Fruit fly (Drosophila melanogaster): ENCODE data around the gene PH4alphaMP.

The PH4alphaMP gene

dm6 chr3R:30501174-30501573 is 5.2 kb upstream of the PH4alphaMP start (continued):
- TF ChIP-seq CG6792 (GFP tag; optimal IDR thresholded peaks at IDR 0.05) (peak; percentile 70), CG7368 (GFP tag; optimal IDR thresholded peaks at IDR 0.05) (peak; percentile 37), Lpt (GFP tag; optimal IDR thresholded peaks at IDR 0.05) (no peak), CG11902 (GFP tag; optimal IDR thresholded peaks at IDR 0.05) (peak; percentile 52), Ets21C (GFP tag; optimal IDR thresholded peaks at IDR 0.05) (peak; percentile 63), dsx (GFP tag; optimal IDR thresholded peaks at IDR 0.05; ENCODE audit: poor library complexity, severe bottlenecking) (no peak), Eip78C (GFP tag) (no peak), CG6276 (GFP tag; optimal IDR thresholded peaks at IDR 0.05) (peak; percentile 40), CG8319 (GFP tag; optimal IDR thresholded peaks at IDR 0.05) (peak; percentile 28), spab (GFP tag; optimal IDR thresholded peaks at IDR 0.05) (peak; percentile 38), fd85E (GFP tag; optimal IDR thresholded peaks at IDR 0.05) (no peak), CG31627 (GFP tag; optimal IDR thresholded peaks at IDR 0.05) (peak; percentile 83), lz (GFP tag; optimal IDR thresholded peaks at IDR 0.05) (peak; percentile 76), CG9139 (GFP tag; optimal IDR thresholded peaks at IDR 0.05) (peak; percentile 16), CG11762 (GFP tag; optimal IDR thresholded peaks at IDR 0.05; ENCODE audit: insufficient read depth) (peak; percentile 25), Sox14 (GFP tag; optimal IDR thresholded peaks at IDR 0.05) (peak; percentile 68), vri (GFP tag; optimal IDR thresholded peaks at IDR 0.05) (no peak), CG6808 (GFP tag; optimal IDR thresholded peaks at IDR 0.05) (peak; percentile 43), salr (GFP tag; optimal IDR thresholded peaks at IDR 0.05) (peak; percentile 1 to 41), CG32006 (GFP tag; optimal IDR thresholded peaks at IDR 0.05) (peak; percentile 73), esn (GFP tag; optimal IDR thresholded peaks at IDR 0.05) (no peak), svp (GFP tag) (peak; percentile 86), CG10631 (GFP tag; optimal IDR thresholded peaks at IDR 0.05) (peak; percentile 62), achi (GFP tag; optimal IDR thresholded peaks at IDR 0.05) (peak; percentile 66), CG4318 (GFP tag; optimal IDR thresholded peaks at IDR 0.05) (peak; percentile 52), CG6163 (GFP tag; IDR thresholded peaks at IDR 0.05) (peak; percentile 82), Sox15 (GFP tag; optimal IDR thresholded peaks at IDR 0.05) (peak; percentile 48), Met (GFP tag; optimal IDR thresholded peaks at IDR 0.05) (peak; percentile 76), Eip75B (GFP tag; optimal IDR thresholded peaks at IDR 0.05) (peak; percentile 63), Eip93F (GFP tag; optimal IDR thresholded peaks at IDR 0.05) (no peak), Ets96B (tag; optimal IDR thresholded peaks at IDR 0.05) (no peak), CG3032 (tag; optimal IDR thresholded peaks at IDR 0.05) (no peak), CG34406 (GFP tag; optimal IDR thresholded peaks at IDR 0.05) (peak; percentile 54), acj6 (GFP tag; optimal IDR thresholded peaks at IDR 0.05) (peak; percentile 69), Sox102F (GFP tag; optimal IDR thresholded peaks at IDR 0.05) (peak; percentile 67), CG11294 (GFP tag; IDR thresholded peaks at IDR 0.05) (0 out of 2 replicates have a peak, but pooled peaks have one; percentile 38)

DNA sequence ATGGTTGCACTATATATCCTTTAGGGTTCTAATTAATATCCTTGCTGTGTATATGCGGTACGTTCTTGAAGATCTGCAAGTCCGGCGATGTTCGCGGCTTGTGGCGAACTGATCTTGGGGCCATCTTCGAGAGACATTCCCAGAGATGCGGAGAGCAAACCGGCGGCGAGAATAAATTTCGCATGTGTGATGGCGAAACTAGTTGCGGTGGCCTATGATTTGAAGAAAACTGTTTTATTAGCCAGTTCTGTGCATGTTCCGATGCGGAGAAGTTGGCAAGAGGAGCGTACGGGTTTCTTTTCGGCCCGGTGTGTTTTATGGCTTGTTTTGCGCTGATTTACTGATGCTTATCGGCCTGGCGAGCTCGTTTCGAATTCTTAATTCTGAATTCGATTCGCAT is 4.3 kb upstream of the PH4alphaMP start, which contains the start of gene PH4alphaNE1:
TSS of gene PH4alphaNE1 (minus strand) at position 101 of the 400 bp plus-strand sequence.
- TF ChIP-seq acj6 (GFP tag; optimal IDR thresholded peaks at IDR 0.05) = no peak
- TF ChIP-seq CG1621 (tag; optimal IDR thresholded peaks at IDR 0.05) = no peak
- TF ChIP-seq CG7368 (GFP tag; optimal IDR thresholded peaks at IDR 0.05) = no peak
- TF ChIP-seq CG11902 (GFP tag; optimal IDR thresholded peaks at IDR 0.05) = no peak
- no peak for TF ChIP-seq vri (GFP tag; optimal IDR thresholded peaks at IDR 0.05)
- no peak for TF ChIP-seq topi (GFP tag; optimal IDR thresholded peaks at IDR 0.05)
- TF ChIP-seq CG6163 (GFP tag; IDR thresholded peaks at IDR 0.05) = no peak
- TF ChIP-seq Lpt (GFP tag; optimal IDR thresholded peaks at IDR 0.05) = no peak
- no peak for TF ChIP-seq Eip75B (GFP tag; optimal IDR thresholded peaks at IDR 0.05)
- no peak for TF ChIP-seq CG11762 (GFP tag; optimal IDR thresholded peaks at IDR 0.05; ENCODE audit: insufficient read depth)
- TF ChIP-seq svp (GFP tag) = no peak
- TF ChIP-seq Eip93F (GFP tag; optimal IDR thresholded peaks at IDR 0.05) = no peak
- no peak for TF ChIP-seq Hr38 (GFP tag; optimal IDR thresholded peaks at IDR 0.05)
- TF ChIP-seq CG15336 (GFP tag; IDR thresholded peaks at IDR 0.05) = no peak
- no peak for TF ChIP-seq Sox15 (GFP tag; optimal IDR thresholded peaks at IDR 0.05)
